Worm (Caenorhabditis elegans) whole organism, L4 larva: ENCODE results near the gene F53A9.8.

Source experiments
- D1046.2 ChIP-seq: fragments of 200-800 bp; sonication (Bioruptor generic); IDR thresholded peaks from 2 replicates; pipeline ENCODE4 v1.3.6; 2022; ENCODE audit warnings: missing genetic modification characterization, missing compliant biosample characterization
- F10B5.3 ChIP-seq: sonication (generic microtip); optimal IDR thresholded peaks from 2 replicates; lab custom pipeline; 2016; ENCODE audit warnings: mild to moderate bottlenecking, missing genetic modification characterization, missing compliant biosample characterization
- F49E8.2 ChIP-seq: sonication (generic microtip); optimal IDR thresholded peaks from 2 replicates; lab custom pipeline; 2016; ENCODE audit warnings: missing compliant biosample characterization, mild to moderate bottlenecking, missing genetic modification characterization, borderline replicate concordance
- T26A8.4 ChIP-seq: fragments of 200-800 bp; sonication (Bioruptor generic); IDR thresholded peaks from 2 replicates; pipeline ENCODE4 v1.3.6; 2022; ENCODE audit warnings: missing genetic modification characterization, missing compliant biosample characterization
- Y48G9A.11 ChIP-seq: fragments of 200-800 bp; sonication (Bioruptor generic); IDR thresholded peaks from 2 replicates; pipeline ENCODE4 v1.3.6; 2022; ENCODE audit warnings: missing genetic modification reagents, missing genetic modification characterization, missing compliant biosample characterization
- Y75B8A.6 ChIP-seq: fragments of 200-800 bp; sonication (Bioruptor generic); IDR thresholded peaks from 2 replicates; pipeline ENCODE4 v1.3.6; 2022; ENCODE audit warnings: missing genetic modification reagents, missing genetic modification characterization, missing compliant biosample characterization
- ZK337.2 ChIP-seq: fragments of 200-800 bp; sonication (Bioruptor generic); IDR thresholded peaks from 2 replicates; pipeline ENCODE4 v1.3.6; 2022; ENCODE audit warnings: missing genetic modification reagents, missing genetic modification characterization, missing compliant biosample characterization
- aha-1 ChIP-seq: fragments of 150-350 bp; peaks from one replicate; lab custom pipeline; 2014; ENCODE audit warnings: missing biosample characterization, missing genetic modification characterization
- aly-2 ChIP-seq: sonication (generic microtip); optimal IDR thresholded peaks from 2 replicates; lab custom pipeline; 2018; ENCODE audit warnings: missing biosample characterization, missing genetic modification characterization
- ama-1 ChIP-seq: fragments of 150-350 bp; optimal IDR thresholded peaks from 2 replicates; lab custom pipeline; 2014; ENCODE audit warnings: inconsistent platforms, mixed read lengths
- ceh-32 ChIP-seq: sonication (generic microtip); optimal IDR thresholded peaks from 2 replicates; lab custom pipeline; 2016; ENCODE audit warnings: mild to moderate bottlenecking, missing genetic modification characterization, missing compliant biosample characterization; ENCODE audit not compliant: poor library complexity
- dmd-9 ChIP-seq: fragments of 200-800 bp; sonication (Bioruptor generic); IDR thresholded peaks from 2 replicates; pipeline ENCODE4 v1.3.6; 2022; ENCODE audit warnings: missing genetic modification reagents, missing genetic modification characterization, missing compliant biosample characterization
- duxl-1 ChIP-seq: sonication (generic microtip); optimal IDR thresholded peaks from 2 replicates; lab custom pipeline; 2016; ENCODE audit warnings: mild to moderate bottlenecking, missing genetic modification characterization, moderate library complexity, missing compliant biosample characterization; ENCODE audit not compliant: poor library complexity
- fos-1 ChIP-seq: fragments of 150-350 bp; optimal IDR thresholded peaks from 2 replicates; lab custom pipeline; 2014; ENCODE audit warnings: missing biosample characterization, missing genetic modification characterization
- gei-8 ChIP-seq: fragments of 200-800 bp; sonication (Bioruptor generic); optimal IDR thresholded peaks from 2 replicates; lab custom pipeline; 2018; ENCODE audit warnings: mild to moderate bottlenecking, missing genetic modification characterization, missing compliant biosample characterization
- hif-1 ChIP-seq, 2 experiments: sonication (generic microtip); optimal IDR thresholded peaks; 2 replicates each; lab custom pipeline; 2016 to 2017; ENCODE audit warnings: missing compliant biosample characterization in 2 of 2, missing genetic modification characterization in 2 of 2, missing genetic modification reagents in 2 of 2, missing genotype in 2 of 2, mild to moderate bottlenecking in 1 of 2
- hlh-30 ChIP-seq: sonication (generic microtip); optimal IDR thresholded peaks from 2 replicates; lab custom pipeline; 2017; ENCODE audit warnings: antibody characterized with exemption, mild to moderate bottlenecking, missing genetic modification characterization, missing compliant biosample characterization; ENCODE audit not compliant: insufficient read depth
- lin-38 ChIP-seq: fragments of 200-800 bp; sonication (Bioruptor generic); IDR thresholded peaks from 2 replicates; pipeline ENCODE4 v1.3.6; 2022; ENCODE audit warnings: missing genetic modification reagents, missing genetic modification characterization, missing compliant biosample characterization
- lir-3 ChIP-seq: sonication (generic microtip); optimal IDR thresholded peaks from 2 replicates; lab custom pipeline; 2016; ENCODE audit warnings: mild to moderate bottlenecking, missing genetic modification characterization, missing compliant biosample characterization
- mdl-1 ChIP-seq, 2 experiments: fragments of 150-350 bp in 1 of 2; sonication (generic microtip) in 1 of 2; optimal IDR thresholded peaks; 2 replicates each; lab custom pipeline; 2014 to 2017; ENCODE audit warnings: missing biosample characterization in 2 of 2, missing genetic modification characterization in 2 of 2
- mxl-2 ChIP-seq: fragments of 200-800 bp; sonication (Bioruptor generic); conservative IDR thresholded peaks from 2 replicates; pipeline ENCODE4 v1.3.6; 2022; ENCODE audit warnings: missing genetic modification reagents, missing genetic modification characterization, missing compliant biosample characterization
- nhr-10 ChIP-seq: fragments of 150-350 bp; optimal IDR thresholded peaks from 2 replicates; lab custom pipeline; 2014; ENCODE audit warnings: missing biosample characterization, missing genetic modification characterization
- nhr-102 ChIP-seq: sonication (generic microtip); optimal IDR thresholded peaks from 2 replicates; lab custom pipeline; 2016; ENCODE audit warnings: mild to moderate bottlenecking, missing genetic modification characterization, moderate library complexity, missing compliant biosample characterization
- nhr-111 ChIP-seq: fragments of 200-800 bp; sonication (Bioruptor generic); optimal IDR thresholded peaks from 2 replicates; lab custom pipeline; 2018; ENCODE audit warnings: mild to moderate bottlenecking, missing genetic modification characterization, missing compliant biosample characterization
- nhr-42 ChIP-seq: fragments of 200-800 bp; sonication (Bioruptor generic); IDR thresholded peaks from 2 replicates; pipeline ENCODE4 v1.3.6; 2022; ENCODE audit warnings: missing genetic modification characterization, missing compliant biosample characterization
- nhr-48 ChIP-seq: sonication (generic microtip); optimal IDR thresholded peaks from 2 replicates; lab custom pipeline; 2016; ENCODE audit warnings: mild to moderate bottlenecking, missing genetic modification characterization, missing compliant biosample characterization
- pha-4 ChIP-seq, 2 experiments: fragments of 150-350 bp in 1 of 2; fragments of 200-800 bp in 1 of 2; sonication (Bioruptor generic) in 1 of 2; IDR thresholded peaks in 1 of 2; optimal IDR thresholded peaks in 1 of 2; 2 replicates each; pipeline versions ENCODE4 v1.3.6 to Lab custom; 2014 to 2022; ENCODE audit warnings: missing genetic modification characterization in 2 of 2, missing genetic modification reagents in 2 of 2, missing biosample characterization in 1 of 2, missing compliant biosample characterization in 1 of 2
- saeg-2 ChIP-seq: fragments of 200-800 bp; sonication (Bioruptor generic); IDR thresholded peaks from 2 replicates; pipeline ENCODE4 v1.3.6; 2022; ENCODE audit warnings: missing genetic modification reagents, missing genetic modification characterization, missing compliant biosample characterization
- sdz-12 ChIP-seq: fragments of 200-800 bp; sonication (Bioruptor generic); optimal IDR thresholded peaks from 2 replicates; lab custom pipeline; 2018; ENCODE audit warnings: mild to moderate bottlenecking, missing genetic modification characterization, missing compliant biosample characterization
- set-16 ChIP-seq: fragments of 200-800 bp; sonication (Bioruptor generic); IDR thresholded peaks from 2 replicates; pipeline ENCODE4 v1.3.6; 2022; ENCODE audit warnings: missing genetic modification reagents, missing genetic modification characterization, missing compliant biosample characterization
- snpc-1.2 ChIP-seq: fragments of 200-800 bp; sonication (Bioruptor generic); IDR thresholded peaks from 2 replicates; pipeline ENCODE4 v1.3.6; 2022; ENCODE audit warnings: missing genetic modification reagents, missing genetic modification characterization, missing compliant biosample characterization
- snpc-4 ChIP-seq: fragments of 150-350 bp; optimal IDR thresholded peaks from 2 replicates; lab custom pipeline; 2014; ENCODE audit warnings: missing biosample characterization, missing genetic modification characterization
- tra-1 ChIP-seq: fragments of 200-800 bp; sonication (Bioruptor generic); IDR thresholded peaks from 2 replicates; pipeline ENCODE4 v1.3.6; 2022; ENCODE audit warnings: missing genetic modification reagents, missing genetic modification characterization, missing compliant biosample characterization
- ztf-7 ChIP-seq: fragments of 150-350 bp; optimal IDR thresholded peaks from 2 replicates; lab custom pipeline; 2014; ENCODE audit warnings: missing biosample characterization, missing genetic modification characterization

Gene F53A9.8

ce11 chrX:8744192-8744985 lies 25.7 kb upstream of the F53A9.8 start (continued):
- TF ChIP-seq ZK337.2 (GFP tag; lab: Robert Waterston, UW) = no peak
- TF ChIP-seq F49E8.2 (tag; lab: Kevin White, UChicago) = no peak
- no peak for TF ChIP-seq ztf-7 (tag; lab: Kevin White, UChicago)
- no peak for TF ChIP-seq duxl-1 (tag; lab: Kevin White, UChicago)
- no peak for TF ChIP-seq hlh-30 (tag; lab: Kevin White, UChicago)
- TF ChIP-seq D1046.2 (GFP tag; lab: Robert Waterston, UW) = no peak

DNA sequence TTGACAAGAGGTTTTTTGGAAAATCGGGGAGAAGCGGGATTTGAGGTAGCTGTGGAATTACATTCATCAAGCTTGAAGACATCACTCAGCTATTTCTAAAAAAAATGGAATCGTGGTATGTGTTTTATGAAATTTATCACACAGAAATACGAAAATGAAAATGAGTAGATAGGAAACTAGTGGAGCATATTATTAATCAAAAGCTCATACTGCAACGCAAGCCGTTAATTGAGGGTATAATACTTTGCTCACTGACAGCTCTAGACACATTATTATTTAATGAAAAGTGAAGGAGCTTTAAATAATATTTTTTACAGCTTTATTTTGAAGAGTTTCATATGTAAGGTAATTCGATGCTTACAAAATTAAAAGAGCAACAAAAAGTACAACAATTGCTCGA lies 24.2 kb upstream of the F53A9.8 start, which contains the start of gene M02D8.7:
M02D8.7 (minus strand) TSS at position 101 of the 400 bp plus-strand sequence.
- TF ChIP-seq dmd-9 (GFP tag; lab: Robert Waterston, UW) (no peak), ama-1 (lab: Kevin White, UChicago) (no peak), nhr-102 (tag; lab: Kevin White, UChicago) (no peak), hif-1 (tag; optimal IDR thresholded peaks at IDR 0.05; lab: Kevin White, UChicago) (no peak), snpc-4 (tag; lab: Kevin White, UChicago) (no peak), sdz-12 (GFP tag; lab: Kevin White, UChicago) (no peak), saeg-2 (GFP tag; lab: Robert Waterston, UW) (no peak), gei-8 (no peak), lir-3 (tag; lab: Kevin White, UChicago) (no peak), ceh-32 (tag; lab: Kevin White, UChicago) (no peak)

DNA sequence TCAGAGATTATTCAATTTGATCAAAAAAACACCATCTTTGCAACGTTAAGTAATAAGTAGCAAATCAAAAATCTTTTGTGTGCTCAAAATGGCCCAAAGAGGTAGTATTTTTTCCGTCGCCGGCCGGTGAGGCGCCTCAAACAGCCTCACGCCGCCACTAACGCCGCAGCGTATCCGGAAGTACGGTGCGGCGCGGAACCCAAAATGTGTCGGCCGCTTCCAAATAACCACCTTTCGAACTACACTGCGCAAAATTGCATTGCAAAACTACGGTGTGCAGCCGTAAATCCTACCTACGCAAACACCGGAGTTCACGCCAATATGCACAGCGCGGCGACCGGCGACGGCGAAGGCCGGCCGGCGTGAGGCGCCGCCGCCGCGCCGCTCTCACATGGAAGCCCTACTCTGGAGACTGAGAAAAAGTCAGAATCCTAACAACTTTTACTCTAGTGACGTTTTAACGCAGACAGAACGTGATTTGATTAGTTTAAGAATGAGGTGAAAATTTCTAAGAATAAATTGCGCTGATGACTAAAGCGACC lies 23.0 kb upstream of the F53A9.8 start:
- TF ChIP-seq lin-38 (GFP tag; lab: Robert Waterston, UW) = no peak
- 0 out of 2 replicates have a peak, but pooled peaks have one; percentile 24 for TF ChIP-seq nhr-42 (GFP tag; lab: Robert Waterston, UW)
- no peak for TF ChIP-seq aly-2 (tag; lab: Kevin White, UChicago)
- TF ChIP-seq snpc-1.2 (GFP tag; lab: Robert Waterston, UW) = peak; percentile 49; the same call in 1 of the 2 replicates
- 0 out of 2 replicates have a peak, but pooled peaks have one; percentile 25 for TF ChIP-seq D1046.2 (GFP tag; lab: Robert Waterston, UW)
- TF ChIP-seq F10B5.3 (tag; lab: Kevin White, UChicago) = peak; percentile 54
- no peak for TF ChIP-seq gei-8
- TF ChIP-seq set-16 = peak; percentile 88
- 0 out of 2 replicates have a peak, but pooled peaks have one; percentile 26 for TF ChIP-seq Y48G9A.11 (GFP tag; lab: Robert Waterston, UW)

- TF ChIP-seq sdz-12 (GFP tag; lab: Kevin White, UChicago) (no peak), nhr-10 (tag; lab: Kevin White, UChicago) (no peak), aha-1 (tag; lab: Kevin White, UChicago) (peak; percentile 65), nhr-48 (tag; lab: Kevin White, UChicago) (no peak), ceh-32 (tag; lab: Kevin White, UChicago) (no peak), D1046.2 (GFP tag; lab: Robert Waterston, UW) (no peak), tra-1 (GFP tag; lab: Robert Waterston, UW) (no peak), lin-38 (GFP tag; lab: Robert Waterston, UW) (no peak)
- TF ChIP-seq, all 104 proteins: peak for 1
Measured at ce11 chrX:8739373-8739772, 20.7 kb upstream of the F53A9.8 start, which contains the start of gene M02D8.2. Gene M02D8.2 (plus strand): TSS chrX:8739673.

DNA sequence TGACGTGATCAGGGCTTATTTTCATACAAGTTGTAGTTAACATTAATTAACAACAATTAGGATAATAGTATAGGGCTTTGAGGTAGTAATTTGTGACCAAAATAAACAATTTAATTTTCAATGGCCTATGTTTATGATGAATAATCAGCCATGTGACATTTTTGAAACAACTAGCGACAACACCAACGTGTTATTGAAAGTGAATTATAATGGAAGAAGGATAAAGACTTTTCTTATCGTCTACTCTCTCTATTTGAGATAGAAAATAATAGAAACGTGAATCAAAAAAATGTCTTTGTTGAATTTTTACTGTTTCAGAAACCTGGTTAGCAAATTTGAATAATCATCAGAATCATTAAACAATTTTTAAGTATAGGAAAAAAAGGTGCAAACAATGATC lies 19.1 kb upstream of the F53A9.8 start:
- TF ChIP-seq Y75B8A.6 (GFP tag; lab: Robert Waterston, UW) (no peak), fos-1 (no peak), T26A8.4 (GFP tag; lab: Robert Waterston, UW) (no peak), ztf-7 (tag; lab: Kevin White, UChicago) (no peak), nhr-111 (no peak), mxl-2 (GFP tag; lab: Robert Waterston, UW) (no peak), pha-4 (GFP tag; IDR thresholded peaks at IDR 0.05; lab: Robert Waterston, UW) (no peak), pha-4 (tag; optimal IDR thresholded peaks at IDR 0.05; lab: Kevin White, UChicago) (no peak), mdl-1 (tag; optimal IDR thresholded peaks at IDR 0.05; lab: Kevin White, UChicago) (no peak)
